Fruit fly (Drosophila melanogaster): ENCODE results near the gene CG31523.

dm6 chr3R:4449256-4449655 is 29.8 kb downstream of the CG31523 start:
- no peak for TF ChIP-seq psq (GFP tag; optimal IDR thresholded peaks at IDR 0.05)
- TF ChIP-seq Jarid2 (GFP tag; optimal IDR thresholded peaks at IDR 0.05), result no peak
- no peak for TF ChIP-seq CG1529 (GFP tag; optimal IDR thresholded peaks at IDR 0.05)
- TF ChIP-seq nmo (GFP tag; optimal IDR thresholded peaks at IDR 0.05), result no peak
- no peak for TF ChIP-seq HmgD (GFP tag; optimal IDR thresholded peaks at IDR 0.05)
- no peak for TF ChIP-seq knrl (GFP tag; IDR thresholded peaks at IDR 0.05; ENCODE audit: partially characterized antibody)
